Fruit fly (Drosophila melanogaster) whole organism, embryonic: ENCODE measurements around the gene CG18473.

Source experiments
- Antp ChIP-seq: fragments of 200-800 bp; sonication (Bioruptor generic); optimal IDR thresholded peaks from 3 replicates; lab custom pipeline; 2016; ENCODE audit warnings: missing biosample characterization, missing genetic modification characterization
- C15 ChIP-seq: fragments of 200-800 bp; sonication (Bioruptor generic); IDR thresholded peaks from 3 replicates; pipeline ENCODE4 v1.3.6; 2022; ENCODE audit warnings: missing biosample characterization, missing genetic modification characterization
- CG10565 ChIP-seq: fragments of 200-800 bp; sonication (Bioruptor generic); optimal IDR thresholded peaks from 3 replicates; lab custom pipeline; 2016; ENCODE audit warnings: missing biosample characterization, mild to moderate bottlenecking, missing genetic modification characterization
- CG1233 ChIP-seq: fragments of 200-800 bp; sonication (Bioruptor generic); optimal IDR thresholded peaks from 4 replicates; lab custom pipeline; 2018; ENCODE audit warnings: missing biosample characterization, mild to moderate bottlenecking, missing genetic modification characterization
- CG13894 ChIP-seq: fragments of 200-800 bp; sonication (Bioruptor generic); optimal IDR thresholded peaks from 3 replicates; lab custom pipeline; 2018; ENCODE audit warnings: missing biosample characterization, mild to moderate bottlenecking, missing genetic modification characterization, moderate library complexity
- CG14667 ChIP-seq: fragments of 200-800 bp; sonication (Bioruptor generic); IDR thresholded peaks from 2 replicates; pipeline ENCODE4 v1.3.6; 2022; ENCODE audit warnings: missing biosample characterization, missing genetic modification characterization
- CG1602 ChIP-seq: fragments of 200-800 bp; sonication (Bioruptor generic); optimal IDR thresholded peaks from 3 replicates; lab custom pipeline; 2016; ENCODE audit warnings: missing biosample characterization, missing genetic modification characterization
- CG16815 ChIP-seq: fragments of 200-800 bp; sonication (Bioruptor generic); optimal IDR thresholded peaks from 3 replicates; lab custom pipeline; 2017; ENCODE audit warnings: missing biosample characterization, mild to moderate bottlenecking, missing genetic modification characterization
- CG30431 ChIP-seq: fragments of 200-800 bp; sonication (Bioruptor generic); optimal IDR thresholded peaks from 2 replicates; lab custom pipeline; 2017; ENCODE audit warnings: missing biosample characterization, missing genetic modification characterization
- CG32772 ChIP-seq: fragments of 200-800 bp; sonication (Bioruptor generic); IDR thresholded peaks from 2 replicates; pipeline ENCODE4 v1.3.6; 2022; ENCODE audit warnings: missing biosample characterization, missing genetic modification characterization
- CG3281 ChIP-seq: fragments of 200-800 bp; sonication (Bioruptor generic); optimal IDR thresholded peaks from 3 replicates; lab custom pipeline; 2017; ENCODE audit warnings: missing biosample characterization, mild to moderate bottlenecking, missing genetic modification characterization
- CG33213 ChIP-seq: fragments of 200-800 bp; sonication (Bioruptor generic); optimal IDR thresholded peaks from 3 replicates; lab custom pipeline; 2016; ENCODE audit warnings: missing biosample characterization, missing genetic modification characterization
- CG33557 ChIP-seq: fragments of 200-800 bp; sonication (Bioruptor generic); optimal IDR thresholded peaks from 2 replicates; lab custom pipeline; 2019; ENCODE audit warnings: missing biosample characterization, mild to moderate bottlenecking, missing genetic modification characterization, moderate library complexity
- CG3407 ChIP-seq: fragments of 200-800 bp; sonication (Bioruptor generic); optimal IDR thresholded peaks from 2 replicates; lab custom pipeline; 2018; ENCODE audit warnings: missing biosample characterization, mild to moderate bottlenecking, missing genetic modification characterization
- CG3995 ChIP-seq: fragments of 200-800 bp; sonication (Bioruptor generic); optimal IDR thresholded peaks from 3 replicates; lab custom pipeline; 2016; ENCODE audit warnings: missing biosample characterization, missing genetic modification characterization
- CG6175 ChIP-seq: fragments of 200-800 bp; sonication (Bioruptor generic); IDR thresholded peaks from 3 replicates; pipeline ENCODE4 v1.3.6; 2022; ENCODE audit warnings: missing biosample characterization, missing genetic modification characterization
- CG8281 ChIP-seq: fragments of 200-800 bp; sonication (Bioruptor generic); optimal IDR thresholded peaks from 2 replicates; lab custom pipeline; 2018; ENCODE audit warnings: missing biosample characterization, mild to moderate bottlenecking, missing genetic modification characterization, moderate library complexity
- CG8388 ChIP-seq: fragments of 200-800 bp; sonication (Bioruptor generic); optimal IDR thresholded peaks from 2 replicates; lab custom pipeline; 2019; ENCODE audit warnings: missing biosample characterization, mild to moderate bottlenecking, missing genetic modification characterization, moderate library complexity
- Dfd ChIP-seq, 2 experiments: fragments of >200 bp; optimal IDR thresholded peaks; 2 replicates each; lab custom pipeline; 2017; ENCODE audit warnings: missing biosample characterization in 2 of 2, missing genetic modification characterization in 2 of 2
- Doc2 ChIP-seq: fragments of 200-800 bp; sonication (Bioruptor generic); IDR thresholded peaks from 2 replicates; pipeline ENCODE4 v1.3.6; 2022; ENCODE audit warnings: missing biosample characterization, missing genetic modification characterization
- Nf-YA ChIP-seq: fragments of 200-800 bp; sonication (Bioruptor generic); IDR thresholded peaks from 2 replicates; pipeline ENCODE4 v1.3.6; 2022; ENCODE audit warnings: missing biosample characterization, missing genetic modification characterization
- Pdp1 ChIP-seq, 2 experiments: fragments of 200-800 bp; sonication (Bioruptor generic); optimal IDR thresholded peaks; 3 replicates each; lab custom pipeline; 2016; ENCODE audit warnings: missing biosample characterization in 2 of 2, missing genetic modification characterization in 2 of 2, mild to moderate bottlenecking in 1 of 2, moderate library complexity in 1 of 2
- Sox100B ChIP-seq: fragments of 200-800 bp; sonication (Bioruptor generic); optimal IDR thresholded peaks from 3 replicates; lab custom pipeline; 2018; ENCODE audit warnings: missing biosample characterization, mild to moderate bottlenecking, missing genetic modification characterization
- Sox102F ChIP-seq: fragments of 200-800 bp; sonication (Bioruptor generic); optimal IDR thresholded peaks from 2 replicates; lab custom pipeline; 2018; ENCODE audit warnings: missing biosample characterization, mild to moderate bottlenecking, missing genetic modification characterization, moderate library complexity
- Ssrp ChIP-seq: fragments of 200-800 bp; sonication (Bioruptor generic); optimal IDR thresholded peaks from 2 replicates; lab custom pipeline; 2018; ENCODE audit warnings: missing biosample characterization, mild to moderate bottlenecking, missing genetic modification characterization, moderate library complexity
- abd-A ChIP-seq: fragments of 200-800 bp; sonication (Bioruptor generic); optimal IDR thresholded peaks from 3 replicates; lab custom pipeline; 2019; ENCODE audit warnings: missing biosample characterization, mild to moderate bottlenecking, missing genetic modification characterization, moderate library complexity
- ac ChIP-seq: fragments of 200-800 bp; sonication (Bioruptor generic); optimal IDR thresholded peaks from 3 replicates; lab custom pipeline; 2017; ENCODE audit warnings: missing biosample characterization, mild to moderate bottlenecking, missing genetic modification characterization
- bab2 ChIP-seq: fragments of 200-800 bp; sonication (Bioruptor generic); optimal IDR thresholded peaks from 2 replicates; lab custom pipeline; 2016; ENCODE audit warnings: missing biosample characterization, missing genetic modification characterization
- corto ChIP-seq: fragments of 200-800 bp; sonication (Bioruptor generic); optimal IDR thresholded peaks from 2 replicates; lab custom pipeline; 2016; ENCODE audit warnings: missing biosample characterization, mild to moderate bottlenecking, missing genetic modification characterization, moderate library complexity
- cwo ChIP-seq: fragments of 200-800 bp; sonication (Bioruptor generic); optimal IDR thresholded peaks from 3 replicates; lab custom pipeline; 2017; ENCODE audit warnings: missing biosample characterization, missing genetic modification characterization, mild to moderate bottlenecking, moderate library complexity, missing genetic modification reagents
- emc ChIP-seq: fragments of 200-800 bp; sonication (Bioruptor generic); optimal IDR thresholded peaks from 2 replicates; lab custom pipeline; 2016; ENCODE audit warnings: missing biosample characterization, missing genetic modification characterization
- en ChIP-seq: fragments of 200-800 bp; sonication (Bioruptor generic); optimal IDR thresholded peaks from 2 replicates; lab custom pipeline; 2016; ENCODE audit warnings: missing biosample characterization, missing genetic modification characterization
- gfzf ChIP-seq: fragments of 200-800 bp; sonication (Bioruptor generic); optimal IDR thresholded peaks from 2 replicates; lab custom pipeline; 2016; ENCODE audit warnings: missing biosample characterization, mild to moderate bottlenecking, missing genetic modification characterization, moderate library complexity
- gro ChIP-seq: fragments of 200-800 bp; sonication (Bioruptor generic); optimal IDR thresholded peaks from 2 replicates; lab custom pipeline; 2016; ENCODE audit warnings: missing biosample characterization, missing genetic modification characterization
- gsb ChIP-seq: fragments of 200-800 bp; sonication (Bioruptor generic); IDR thresholded peaks from 2 replicates; pipeline ENCODE4 v1.3.6; 2022; ENCODE audit warnings: missing biosample characterization, missing genetic modification characterization
- klu ChIP-seq: fragments of 200-800 bp; sonication (Bioruptor generic); IDR thresholded peaks from 2 replicates; pipeline ENCODE4 v1.3.6; 2022; ENCODE audit warnings: missing biosample characterization, missing genetic modification characterization
- rib ChIP-seq: fragments of 200-800 bp; sonication (Bioruptor generic); IDR thresholded peaks from 2 replicates; pipeline ENCODE4 v1.3.6; 2022; ENCODE audit warnings: missing biosample characterization, missing genetic modification characterization
- sd ChIP-seq: fragments of 200-800 bp; sonication (Bioruptor generic); optimal IDR thresholded peaks from 3 replicates; lab custom pipeline; 2018; ENCODE audit warnings: missing biosample characterization, mild to moderate bottlenecking, missing genetic modification characterization, moderate library complexity
- sens-2 ChIP-seq: fragments of 200-800 bp; sonication (Bioruptor generic); IDR thresholded peaks from 2 replicates; pipeline ENCODE4 v1.3.6; 2022; ENCODE audit warnings: missing biosample characterization, missing genetic modification characterization
- sim ChIP-seq: fragments of 200-800 bp; sonication (Bioruptor generic); IDR thresholded peaks from 2 replicates; pipeline ENCODE4 v1.3.6; 2022; ENCODE audit warnings: missing biosample characterization, missing genetic modification characterization
- sisA ChIP-seq: fragments of 200-800 bp; sonication (Bioruptor generic); IDR thresholded peaks from 2 replicates; pipeline ENCODE4 v1.3.6; 2022; ENCODE audit warnings: missing biosample characterization, missing genetic modification characterization
- sqz ChIP-seq: fragments of 200-800 bp; sonication (Bioruptor generic); optimal IDR thresholded peaks from 3 replicates; lab custom pipeline; 2018; ENCODE audit warnings: missing biosample characterization, mild to moderate bottlenecking, missing genetic modification characterization
- sr ChIP-seq: fragments of 200-800 bp; sonication (Bioruptor generic); IDR thresholded peaks from 3 replicates; pipeline ENCODE4 v1.3.6; 2022; ENCODE audit warnings: missing biosample characterization, missing genetic modification characterization
- toy ChIP-seq: fragments of 200-800 bp; sonication (Bioruptor generic); IDR thresholded peaks from 2 replicates; pipeline ENCODE4 v1.3.6; 2022; ENCODE audit warnings: missing biosample characterization, missing genetic modification characterization
- tup ChIP-seq: fragments of 200-800 bp; sonication (Bioruptor generic); optimal IDR thresholded peaks from 2 replicates; lab custom pipeline; 2016; ENCODE audit warnings: missing biosample characterization, mild to moderate bottlenecking, missing genetic modification characterization, moderate library complexity
- twi ChIP-seq: fragments of 200-800 bp; optimal IDR thresholded peaks from 2 replicates; lab custom pipeline; 2019; ENCODE audit warnings: missing biosample characterization, mild to moderate bottlenecking, missing genetic modification characterization, moderate library complexity
- unpg ChIP-seq: fragments of 200-800 bp; sonication (Bioruptor generic); optimal IDR thresholded peaks from 3 replicates; lab custom pipeline; 2018; ENCODE audit warnings: missing biosample characterization, mild to moderate bottlenecking, missing genetic modification characterization, moderate library complexity
- vnd ChIP-seq: fragments of 200-800 bp; sonication (Bioruptor generic); IDR thresholded peaks from 3 replicates; pipeline ENCODE4 v1.3.6; 2022; ENCODE audit warnings: missing biosample characterization, missing genetic modification characterization; ENCODE audit not compliant: partially characterized antibody
- zfh1 ChIP-seq: fragments of 200-800 bp; sonication (Bioruptor generic); IDR thresholded peaks from 3 replicates; pipeline ENCODE4 v1.3.6; 2022; ENCODE audit warnings: missing biosample characterization, missing genetic modification characterization

CG18473 gene

dm6 chr3R:9351415-9352379 lies 11.4 kb upstream of the CG18473 start (continued):
- no peak for TF ChIP-seq CG33557 (GFP tag; lab: Kevin White, UChicago)
- no peak for TF ChIP-seq CG33213
- TF ChIP-seq sd, result peak; percentile 76
- no peak for TF ChIP-seq sisA (GFP tag; lab: Robert Waterston, UW)
- peak; percentile 46 for TF ChIP-seq CG1602 (GFP tag; lab: Kevin White, UChicago)
- TF ChIP-seq gsb (GFP tag; lab: Robert Waterston, UW), result no peak
- no peak for TF ChIP-seq CG30431
- no peak for TF ChIP-seq sim
- no peak for TF ChIP-seq CG14667 (GFP tag; lab: Robert Waterston, UW)
- no peak for TF ChIP-seq CG32772 (GFP tag; lab: Robert Waterston, UW)
- peak; percentile 75 for TF ChIP-seq gro (GFP tag; lab: Kevin White, UChicago)
- no peak for TF ChIP-seq klu (GFP tag; lab: Robert Waterston, UW)
- no peak for TF ChIP-seq CG10565 (GFP tag; lab: Kevin White, UChicago)
- TF ChIP-seq Nf-YA, result no peak
- peak; percentile 66 for TF ChIP-seq Sox102F (GFP tag; lab: Kevin White, UChicago)
- TF ChIP-seq emc (GFP tag; lab: Kevin White, UChicago), result peak; percentile 5
- TF ChIP-seq Antp (GFP tag; lab: Kevin White, UChicago), result peak; percentile 1
- TF ChIP-seq CG8388 (GFP tag; lab: Kevin White, UChicago), result peak; percentile 12
- peak; percentile 57 for TF ChIP-seq unpg
- TF ChIP-seq CG6175 (GFP tag; lab: Robert Waterston, UW), result no peak
- TF ChIP-seq CG13894 (tag; lab: Kevin White, UChicago), result peak; percentile 85
- TF ChIP-seq gfzf, result no peak
- peak; percentile 52 for TF ChIP-seq CG1233 (GFP tag; lab: Kevin White, UChicago)
- no peak for TF ChIP-seq sqz (GFP tag; lab: Kevin White, UChicago)
- peak; percentile 19 for TF ChIP-seq CG3995 (GFP tag; lab: Kevin White, UChicago)
- no peak for TF ChIP-seq CG3407
- no peak for TF ChIP-seq Dfd (GFP tag; optimal IDR thresholded peaks at IDR 0.05; lab: Kevin White, UChicago)
- no peak for TF ChIP-seq sens-2
- peak; percentile 27 for TF ChIP-seq CG16815 (GFP tag; lab: Kevin White, UChicago)
- TF ChIP-seq CG8281, result no peak
- peak; percentile 81 for TF ChIP-seq CG3281 (GFP tag; lab: Kevin White, UChicago)
- TF ChIP-seq Doc2 (GFP tag; lab: Robert Waterston, UW), result no peak
- TF ChIP-seq en, result peak; percentile 65
- peak; percentile 28 for TF ChIP-seq Sox100B (GFP tag; lab: Kevin White, UChicago)
- no peak for TF ChIP-seq twi
- no peak for TF ChIP-seq ac (GFP tag; lab: Kevin White, UChicago)
- no peak for TF ChIP-seq rib (GFP tag; lab: Robert Waterston, UW)
- TF ChIP-seq sr (GFP tag; lab: Robert Waterston, UW), result no peak
- no peak for TF ChIP-seq C15 (GFP tag; lab: Robert Waterston, UW)
- no peak for TF ChIP-seq toy (GFP tag; lab: Robert Waterston, UW)
- TF ChIP-seq Pdp1 (GFP tag; optimal IDR thresholded peaks at IDR 0.05; lab: Kevin White, UChicago), result peak; percentile 43 to 73
- no peak for TF ChIP-seq corto (GFP tag; lab: Kevin White, UChicago)
- TF ChIP-seq vnd (GFP tag; lab: Robert Waterston, UW), result no peak
- TF ChIP-seq bab2 (GFP tag; lab: Kevin White, UChicago), result peak; percentile 60
- peak; percentile 21 for TF ChIP-seq tup (GFP tag; lab: Kevin White, UChicago)
- peak; percentile 90 for TF ChIP-seq abd-A (tag; lab: Kevin White, UChicago)
- TF ChIP-seq zfh1 (GFP tag; lab: Robert Waterston, UW), result no peak
- TF ChIP-seq Ssrp, result peak; percentile 20
- peak; percentile 87 for TF ChIP-seq cwo (GFP tag; lab: Kevin White, UChicago)
